Fruit fly (Drosophila melanogaster): Measurements from ENCODE around the gene Pomp.

Gene Pomp

dm6 chr2L:20757808-20758187, 29.7 kb upstream of the Pomp start, which contains the start of the genes Rhau and dia (continued):
- TF ChIP-seq BtbVII (GFP tag; optimal IDR thresholded peaks at IDR 0.05) (no peak), knrl (GFP tag; IDR thresholded peaks at IDR 0.05; ENCODE audit: partially characterized antibody) (peak; percentile 24; the same call in 1 of the 3 replicates), zen (tag; optimal IDR thresholded peaks at IDR 0.05) (peak; percentile 39), az2 (GFP tag; optimal IDR thresholded peaks at IDR 0.05) (peak; percentile 14), MBD-R2 (GFP tag; IDR thresholded peaks at IDR 0.05) (peak; percentile 77), Myb (GFP tag; optimal IDR thresholded peaks at IDR 0.05) (no peak), Scr (GFP tag; IDR thresholded peaks at IDR 0.05; ENCODE audit: partially characterized antibody) (peak; percentile 28; the same call in 1 of the 2 replicates), exex (tag; optimal IDR thresholded peaks at IDR 0.05) (peak; percentile 21), Elba2 (GFP tag; optimal IDR thresholded peaks at IDR 0.05) (peak; percentile 2), tup (GFP tag; optimal IDR thresholded peaks at IDR 0.05) (no peak), grn (GFP tag; optimal IDR thresholded peaks at IDR 0.05) (peak; percentile 22), CG7556 (GFP tag; optimal IDR thresholded peaks at IDR 0.05) (no peak), Hmr (GFP tag; optimal IDR thresholded peaks at IDR 0.05) (peak; percentile 70), CG10431 (GFP tag; optimal IDR thresholded peaks at IDR 0.05) (peak; percentile 61), Ets97D (GFP tag; optimal IDR thresholded peaks at IDR 0.05) (peak; percentile 61), h (optimal IDR thresholded peaks at IDR 0.05) (no peak), B-H1 (GFP tag; IDR thresholded peaks at IDR 0.05) (no peak), CG2120 (GFP tag; optimal IDR thresholded peaks at IDR 0.05) (peak; percentile 0), nmo (GFP tag; optimal IDR thresholded peaks at IDR 0.05) (peak; percentile 71), unpg (GFP tag; optimal IDR thresholded peaks at IDR 0.05) (peak; percentile 38), Dek (tag; optimal IDR thresholded peaks at IDR 0.05) (no peak), CG9932 (GFP tag; IDR thresholded peaks at IDR 0.05) (peak; percentile 6; the same call in 1 of the 2 replicates), CG13424 (tag; optimal IDR thresholded peaks at IDR 0.05) (peak; percentile 38), dmrt11E (tag; optimal IDR thresholded peaks at IDR 0.05) (no peak), Six4 (GFP tag; optimal IDR thresholded peaks at IDR 0.05) (no peak), CG12942 (GFP tag; optimal IDR thresholded peaks at IDR 0.05) (peak; percentile 7), yki (optimal IDR thresholded peaks at IDR 0.05) (no peak), CG4707 (GFP tag; optimal IDR thresholded peaks at IDR 0.05) (no peak), insv (GFP tag; optimal IDR thresholded peaks at IDR 0.05) (peak in 1 of 2 experiments; percentile 14), crp (GFP tag; optimal IDR thresholded peaks at IDR 0.05) (peak in 1 of 2 experiments; percentile 26), CG11247 (GFP tag; IDR thresholded peaks at IDR 0.05) (no peak), vvl (GFP tag; IDR thresholded peaks at IDR 0.05) (no peak), CHES-1-like (GFP tag; optimal IDR thresholded peaks at IDR 0.05) (peak; percentile 36), Med (GFP tag) (no peak), CG13296 (GFP tag; optimal IDR thresholded peaks at IDR 0.05) (peak; percentile 3), al (GFP tag; IDR thresholded peaks at IDR 0.05) (0 out of 2 replicates have a peak, but pooled peaks have one; percentile 14), Hr51 (GFP tag; optimal IDR thresholded peaks at IDR 0.05) (no peak), ewg (GFP tag; optimal IDR thresholded peaks at IDR 0.05) (peak; percentile 41), tll (GFP tag; optimal IDR thresholded peaks at IDR 0.05) (peak in 1 of 2 experiments; percentile 75), CG13123 (GFP tag; optimal IDR thresholded peaks at IDR 0.05) (no peak), CG13287 (GFP tag; IDR thresholded peaks at IDR 0.05; ENCODE audit: partially characterized antibody) (peak; percentile 36), lilli (GFP tag; optimal IDR thresholded peaks at IDR 0.05) (peak; percentile 44), CG10267 (tag; optimal IDR thresholded peaks at IDR 0.05) (peak; percentile 76), HmgZ (tag; optimal IDR thresholded peaks at IDR 0.05) (peak; percentile 49), CG14860 (GFP tag; IDR thresholded peaks at IDR 0.05; ENCODE audit: partially characterized antibody) (no peak), Dref (GFP tag; IDR thresholded peaks at IDR 0.05) (peak; percentile 57), CG12104 (GFP tag; optimal IDR thresholded peaks at IDR 0.05) (peak; percentile 42), H2.0 (GFP tag; IDR thresholded peaks at IDR 0.05) (no peak), CG1603 (tag; optimal IDR thresholded peaks at IDR 0.05) (peak; percentile 14), twi (tag; optimal IDR thresholded peaks at IDR 0.05) (peak; percentile 15)
